Fruit fly (Drosophila melanogaster): ENCODE measurements around the gene DIP-eta.

dm6 chr2L:5553750-5554149 is 64.0 kb downstream of the DIP-eta start, which contains the start of the genes CG14013 and CG14017:
- TF ChIP-seq Abd-B (GFP tag; optimal IDR thresholded peaks at IDR 0.05) = no peak
- TF ChIP-seq Hr78 (GFP tag; optimal IDR thresholded peaks at IDR 0.05) = no peak
- TF ChIP-seq Myc (optimal IDR thresholded peaks at IDR 0.05) = no peak

Measured in whole organism, wandering third instar larva.